Worm (Caenorhabditis elegans): ENCODE measurements around the gene grl-1.

DNA sequence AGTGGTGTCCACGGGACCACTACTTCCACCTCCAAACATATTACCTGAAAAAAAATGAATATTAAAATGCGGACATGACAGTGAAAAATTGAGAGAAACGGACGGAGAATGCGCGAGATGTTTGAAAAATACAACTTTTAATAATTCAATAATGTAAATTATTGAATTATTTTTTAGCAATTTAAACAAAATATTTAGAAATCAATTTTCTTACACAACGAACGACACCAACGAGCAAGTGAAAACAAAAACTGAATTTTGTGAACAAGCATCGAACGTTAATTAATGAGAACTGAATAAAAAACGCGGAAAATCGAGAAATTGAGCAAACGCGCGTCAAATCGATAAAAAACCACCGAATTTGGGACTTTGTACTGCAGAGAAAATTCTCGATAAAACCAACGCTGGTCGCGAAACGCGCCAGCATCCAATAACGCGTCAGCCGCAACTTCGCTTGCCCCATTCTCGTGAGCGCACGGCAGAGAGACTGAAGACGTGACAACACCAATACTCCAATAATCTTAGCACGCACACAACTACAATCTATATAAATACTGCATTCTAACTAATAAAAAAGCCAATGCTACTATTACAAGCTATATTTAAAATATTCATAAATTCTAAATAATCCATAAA is 28.7 kb downstream of the grl-1 start, which contains the start of the genes dnj-19 and nhr-47:
- no peak for TF ChIP-seq F52B5.7 (tag; optimal IDR thresholded peaks at IDR 0.05)
- no peak for TF ChIP-seq ama-1 (optimal IDR thresholded peaks at IDR 0.05)
- no peak for TF ChIP-seq ama-1 (GFP tag; optimal IDR thresholded peaks at IDR 0.05)
- TF ChIP-seq ccch-3 (GFP tag; optimal IDR thresholded peaks at IDR 0.05), result no peak
- no peak for TF ChIP-seq ceh-79 (tag; optimal IDR thresholded peaks at IDR 0.05)
- TF ChIP-seq hrde-1 (tag; optimal IDR thresholded peaks at IDR 0.05; ENCODE audit: borderline replicate concordance), result no peak

Measured in whole organism, young adult.